Worm (Caenorhabditis elegans) whole organism, L1 larva: ENCODE data around the gene clec-136.

Source experiments
- C04F5.9 ChIP-seq: sonication (generic microtip); optimal IDR thresholded peaks from 2 replicates; lab custom pipeline; 2016; ENCODE audit warnings: missing genetic modification characterization, missing compliant biosample characterization
- C16A3.4 ChIP-seq: fragments of 150-350 bp; optimal IDR thresholded peaks from 2 replicates; lab custom pipeline; 2014; ENCODE audit warnings: missing biosample characterization, missing genetic modification characterization
- C34B4.2 ChIP-seq: sonication (generic microtip); optimal IDR thresholded peaks from 2 replicates; lab custom pipeline; 2017; ENCODE audit warnings: mild to moderate bottlenecking, missing genetic modification characterization, missing compliant biosample characterization
- Y116A8C.19 ChIP-seq: sonication (generic microtip); optimal IDR thresholded peaks from 2 replicates; lab custom pipeline; 2016; ENCODE audit warnings: missing compliant biosample characterization, missing genetic modification characterization, borderline replicate concordance
- alr-1 ChIP-seq: fragments of 200-800 bp; sonication (Bioruptor generic); optimal IDR thresholded peaks from 2 replicates; lab custom pipeline; 2018; ENCODE audit warnings: borderline replicate concordance, mild to moderate bottlenecking, missing genetic modification characterization, missing compliant biosample characterization
- aly-2 ChIP-seq: fragments of 150-350 bp; optimal IDR thresholded peaks from 2 replicates; lab custom pipeline; 2014; ENCODE audit warnings: missing biosample characterization, missing genetic modification characterization
- ama-1 ChIP-seq: fragments of 150-350 bp; optimal IDR thresholded peaks from 2 replicates; lab custom pipeline; 2014
- ceh-63 ChIP-seq: fragments of 200-800 bp; sonication (Bioruptor generic); optimal IDR thresholded peaks from 2 replicates; lab custom pipeline; 2018; ENCODE audit warnings: mild to moderate bottlenecking, missing genetic modification characterization, missing compliant biosample characterization
- ceh-8 ChIP-seq: fragments of 200-800 bp; sonication (Bioruptor generic); optimal IDR thresholded peaks from 2 replicates; lab custom pipeline; 2018; ENCODE audit warnings: mild to moderate bottlenecking, missing genetic modification characterization, moderate library complexity, missing compliant biosample characterization
- ceh-88 ChIP-seq: fragments of 200-800 bp; sonication (Bioruptor generic); IDR thresholded peaks from 2 replicates; pipeline ENCODE4 v1.3.6; 2022; ENCODE audit warnings: missing genetic modification characterization, missing compliant biosample characterization
- ceh-90 ChIP-seq: sonication (generic microtip); optimal IDR thresholded peaks from 2 replicates; lab custom pipeline; 2016; ENCODE audit warnings: missing genetic modification characterization, missing compliant biosample characterization
- ces-1 ChIP-seq: fragments of 150-350 bp; optimal IDR thresholded peaks from 2 replicates; lab custom pipeline; 2014; ENCODE audit warnings: missing biosample characterization, missing genetic modification reagents, missing genetic modification characterization
- egl-13 ChIP-seq: sonication (generic microtip); optimal IDR thresholded peaks from 2 replicates; lab custom pipeline; 2016; ENCODE audit warnings: missing genotype, missing genetic modification reagents, missing genetic modification characterization, missing compliant biosample characterization
- egl-27 ChIP-seq, 2 experiments: fragments of 150-350 bp in 1 of 2; sonication (generic microtip); optimal IDR thresholded peaks; 3 replicates each; lab custom pipeline; 2017 to 2018; ENCODE audit warnings: missing biosample characterization in 2 of 2, missing genetic modification characterization in 2 of 2, missing genetic modification reagents in 2 of 2
- elt-2 ChIP-seq: sonication (generic microtip); optimal IDR thresholded peaks from 2 replicates; lab custom pipeline; 2016; ENCODE audit warnings: missing genetic modification characterization, mild to moderate bottlenecking, inconsistent platforms, missing compliant biosample characterization, missing genetic modification reagents
- ets-5 ChIP-seq: fragments of 200-800 bp; sonication (Bioruptor generic); IDR thresholded peaks from 2 replicates; pipeline ENCODE4 v1.3.6; 2022; ENCODE audit warnings: missing genetic modification characterization, missing compliant biosample characterization
- fkh-4 ChIP-seq: sonication (generic microtip); optimal IDR thresholded peaks from 2 replicates; lab custom pipeline; 2016; ENCODE audit warnings: missing compliant biosample characterization, missing genetic modification characterization, borderline replicate concordance
- fkh-8 ChIP-seq: sonication (generic microtip); optimal IDR thresholded peaks from 2 replicates; lab custom pipeline; 2016; ENCODE audit warnings: mild to moderate bottlenecking, missing genetic modification characterization, missing compliant biosample characterization
- fos-1 ChIP-seq: fragments of 150-350 bp; optimal IDR thresholded peaks from 2 replicates; lab custom pipeline; 2014; ENCODE audit warnings: missing biosample characterization, missing genetic modification characterization
- grh-1 ChIP-seq: fragments of 200-800 bp; sonication (Bioruptor generic); IDR thresholded peaks from 2 replicates; pipeline ENCODE4 v1.3.6; 2022; ENCODE audit warnings: missing genetic modification reagents, missing genetic modification characterization, missing compliant biosample characterization
- hlh-17 ChIP-seq: fragments of 200-800 bp; sonication (Bioruptor generic); optimal IDR thresholded peaks from 2 replicates; lab custom pipeline; 2018; ENCODE audit warnings: missing genetic modification characterization, mild to moderate bottlenecking, missing compliant biosample characterization, moderate library complexity, borderline replicate concordance
- hpl-2 ChIP-seq: fragments of 150-350 bp; optimal IDR thresholded peaks from 2 replicates; lab custom pipeline; 2014; ENCODE audit warnings: missing biosample characterization, missing genetic modification reagents, missing genetic modification characterization
- lin-15B ChIP-seq: fragments of 150-350 bp; sonication (generic microtip); optimal IDR thresholded peaks from 3 replicates; lab custom pipeline; 2014; ENCODE audit warnings: missing biosample characterization, missing genetic modification characterization
- lin-35 ChIP-seq, 2 experiments: fragments of 150-350 bp; optimal IDR thresholded peaks; 2 replicates each; lab custom pipeline; 2014; ENCODE audit warnings: missing biosample characterization in 2 of 2, missing genetic modification characterization in 2 of 2, missing genetic modification reagents in 2 of 2
- mab-9 ChIP-seq: fragments of 200-800 bp; sonication (Bioruptor generic); IDR thresholded peaks from 2 replicates; pipeline ENCODE4 v1.3.6; 2022; ENCODE audit warnings: missing genetic modification reagents, missing genetic modification characterization, missing compliant biosample characterization
- mdl-1 ChIP-seq, 2 experiments: fragments of 150-350 bp; optimal IDR thresholded peaks; 2 replicates each; lab custom pipeline; 2014 to 2017; ENCODE audit warnings: missing biosample characterization in 2 of 2, missing genetic modification characterization in 2 of 2, inconsistent platforms in 1 of 2
- mef-2 ChIP-seq: fragments of 150-350 bp; optimal IDR thresholded peaks from 2 replicates; lab custom pipeline; 2014; ENCODE audit warnings: missing biosample characterization, missing genetic modification characterization
- mep-1 ChIP-seq: fragments of 150-350 bp; optimal IDR thresholded peaks from 2 replicates; lab custom pipeline; 2014; ENCODE audit warnings: missing biosample characterization, missing genetic modification characterization
- nhr-11 ChIP-seq: fragments of 150-350 bp; optimal IDR thresholded peaks from 2 replicates; lab custom pipeline; 2014; ENCODE audit warnings: missing biosample characterization, missing genetic modification characterization
- nhr-12 ChIP-seq: sonication (generic microtip); optimal IDR thresholded peaks from 2 replicates; lab custom pipeline; 2017; ENCODE audit warnings: missing biosample characterization, missing genetic modification characterization
- nhr-20 ChIP-seq: sonication (generic microtip); optimal IDR thresholded peaks from 2 replicates; lab custom pipeline; 2016; ENCODE audit warnings: mild to moderate bottlenecking, missing genetic modification characterization, missing compliant biosample characterization
- nhr-237 ChIP-seq: fragments of 150-350 bp; optimal IDR thresholded peaks from 2 replicates; lab custom pipeline; 2014; ENCODE audit warnings: missing biosample characterization, missing genetic modification characterization
- nhr-28 ChIP-seq: fragments of 150-350 bp; optimal IDR thresholded peaks from 2 replicates; lab custom pipeline; 2014; ENCODE audit warnings: missing biosample characterization, missing genetic modification characterization
- nhr-71 ChIP-seq: sonication (generic microtip); optimal IDR thresholded peaks from 2 replicates; lab custom pipeline; 2016; ENCODE audit warnings: mild to moderate bottlenecking, missing genetic modification characterization, moderate library complexity, missing compliant biosample characterization
- nhr-76 ChIP-seq: sonication (generic microtip); optimal IDR thresholded peaks from 2 replicates; lab custom pipeline; 2017; ENCODE audit warnings: missing biosample characterization, missing genetic modification characterization
- nhr-77 ChIP-seq: fragments of 150-350 bp; optimal IDR thresholded peaks from 2 replicates; lab custom pipeline; 2014; ENCODE audit warnings: missing biosample characterization, missing genetic modification characterization
- nhr-85 ChIP-seq: sonication (generic microtip); peaks from one replicate; lab custom pipeline; 2016; ENCODE audit warnings: missing genetic modification characterization, inconsistent platforms, missing compliant biosample characterization
- pag-3 ChIP-seq: sonication (generic microtip); optimal IDR thresholded peaks from 2 replicates; lab custom pipeline; 2017; ENCODE audit warnings: missing genetic modification characterization, mild to moderate bottlenecking, missing compliant biosample characterization, antibody characterized with exemption, borderline replicate concordance; ENCODE audit not compliant: insufficient read depth
- pqm-1 ChIP-seq: sonication (generic microtip); optimal IDR thresholded peaks from 3 replicates; lab custom pipeline; 2017; ENCODE audit warnings: missing biosample characterization, missing genetic modification characterization
- rnt-1 ChIP-seq: sonication (generic microtip); optimal IDR thresholded peaks from 2 replicates; lab custom pipeline; 2016; ENCODE audit warnings: mild to moderate bottlenecking, missing genetic modification characterization, moderate library complexity, missing compliant biosample characterization
- snpc-4 ChIP-seq: fragments of 150-350 bp; optimal IDR thresholded peaks from 2 replicates; lab custom pipeline; 2014; ENCODE audit warnings: missing biosample characterization, missing genetic modification characterization
- sox-4 ChIP-seq: sonication (generic microtip); optimal IDR thresholded peaks from 2 replicates; lab custom pipeline; 2016; ENCODE audit warnings: missing genetic modification characterization, missing compliant biosample characterization
- sptf-1 ChIP-seq: fragments of 150-350 bp; optimal IDR thresholded peaks from 2 replicates; lab custom pipeline; 2014; ENCODE audit warnings: missing biosample characterization, missing genetic modification characterization
- sup-37 ChIP-seq: fragments of 200-800 bp; sonication (Bioruptor generic); optimal IDR thresholded peaks from 2 replicates; lab custom pipeline; 2018; ENCODE audit warnings: mild to moderate bottlenecking, missing genetic modification characterization, missing compliant biosample characterization
- tbx-2 ChIP-seq: sonication (generic microtip); optimal IDR thresholded peaks from 2 replicates; lab custom pipeline; 2016; ENCODE audit warnings: missing genetic modification characterization, missing compliant biosample characterization
- tlp-1 ChIP-seq: fragments of 150-350 bp; optimal IDR thresholded peaks from 2 replicates; lab custom pipeline; 2014; ENCODE audit warnings: missing biosample characterization, missing genetic modification characterization
- unc-130 ChIP-seq: fragments of 150-350 bp; optimal IDR thresholded peaks from 2 replicates; lab custom pipeline; 2017; ENCODE audit warnings: missing biosample characterization, missing genetic modification characterization, inconsistent platforms
- unc-30 ChIP-seq: sonication (generic microtip); optimal IDR thresholded peaks from 2 replicates; lab custom pipeline; 2017; ENCODE audit warnings: missing biosample characterization, missing genetic modification characterization
- unc-62 ChIP-seq: fragments of 150-350 bp; optimal IDR thresholded peaks from 2 replicates; lab custom pipeline; 2014; ENCODE audit warnings: missing biosample characterization, missing genetic modification reagents, missing genetic modification characterization
- unc-86 ChIP-seq: sonication (generic microtip); optimal IDR thresholded peaks from 2 replicates; lab custom pipeline; 2016; ENCODE audit warnings: missing genetic modification characterization, missing compliant biosample characterization
- unc-98 ChIP-seq: fragments of 200-800 bp; sonication (Bioruptor generic); IDR thresholded peaks from 2 replicates; pipeline ENCODE4 v1.3.6; 2022; ENCODE audit warnings: missing genetic modification characterization, missing compliant biosample characterization
- vab-15 ChIP-seq: sonication (generic microtip); optimal IDR thresholded peaks from 2 replicates; lab custom pipeline; 2017; ENCODE audit warnings: missing genotype, mild to moderate bottlenecking, missing genetic modification characterization, missing compliant biosample characterization
- xbp-1 ChIP-seq: sonication (generic microtip); optimal IDR thresholded peaks from 2 replicates; lab custom pipeline; 2016; ENCODE audit warnings: missing genetic modification characterization, missing compliant biosample characterization
- ztf-11 ChIP-seq, 2 experiments: sonication (generic microtip); optimal IDR thresholded peaks; 2 replicates each; lab custom pipeline; 2016 to 2017; ENCODE audit warnings: missing genetic modification characterization in 2 of 2, missing biosample characterization in 1 of 2, missing compliant biosample characterization in 1 of 2

Gene clec-136

ce11 chrII:4603035-4603434 lies 13.3 kb downstream of the clec-136 start, which contains the start of gene F35D11.4 (continued):
- TF ChIP-seq C04F5.9 (tag; lab: Kevin White, UChicago) (peak; percentile 89), mep-1 (tag; lab: Kevin White, UChicago) (peak; percentile 67), rnt-1 (tag; lab: Kevin White, UChicago) (peak; percentile 99), aly-2 (no peak), ets-5 (no peak), nhr-76 (tag; lab: Kevin White, UChicago) (no peak), unc-30 (no peak), pag-3 (tag; lab: Kevin White, UChicago) (no peak), fkh-8 (peak; percentile 74), ceh-8 (GFP tag; lab: Kevin White, UChicago) (no peak), Y116A8C.19 (peak; percentile 49), C34B4.2 (tag; lab: Kevin White, UChicago) (no peak), ama-1 (lab: Kevin White, UChicago) (no peak), unc-62 (no peak), sup-37 (GFP tag; lab: Kevin White, UChicago) (peak; percentile 62), unc-86 (tag; lab: Kevin White, UChicago) (peak; percentile 62), nhr-11 (tag; lab: Kevin White, UChicago) (no peak), ceh-63 (no peak), grh-1 (GFP tag; lab: Robert Waterston, UW) (peak; percentile 66), alr-1 (tag; lab: Kevin White, UChicago) (no peak), ztf-11 (tag; optimal IDR thresholded peaks at IDR 0.05; lab: Kevin White, UChicago) (peak in 1 of 2 experiments; percentile 89), nhr-85 (tag; lab: Kevin White, UChicago) (peak; percentile 94), elt-2 (tag; lab: Kevin White, UChicago) (peak; percentile 90), C16A3.4 (tag; lab: Kevin White, UChicago) (peak; percentile 60), hlh-17 (GFP tag; lab: Kevin White, UChicago) (no peak), nhr-71 (tag; lab: Kevin White, UChicago) (peak; percentile 90), pqm-1 (tag; lab: Kevin White, UChicago) (no peak), sox-4 (tag; lab: Kevin White, UChicago) (peak; percentile 88), mdl-1 (tag; optimal IDR thresholded peaks at IDR 0.05; lab: Kevin White, UChicago) (peak in 1 of 2 experiments; percentile 67), fkh-4 (tag; lab: Kevin White, UChicago) (peak; percentile 77), nhr-77 (tag; lab: Kevin White, UChicago) (peak; percentile 34), snpc-4 (peak; percentile 7), sptf-1 (tag; lab: Kevin White, UChicago) (no peak), lin-35 (GFP tag; optimal IDR thresholded peaks at IDR 0.05; lab: Kevin White, UChicago) (peak; percentile 89 to 93), ceh-88 (peak; percentile 39; the same call in 1 of the 2 replicates), fos-1 (tag; lab: Kevin White, UChicago) (no peak), unc-130 (tag; lab: Kevin White, UChicago) (peak; percentile 57), egl-13 (peak; percentile 79), vab-15 (tag; lab: Kevin White, UChicago) (no peak), tbx-2 (tag; lab: Kevin White, UChicago) (peak; percentile 90), nhr-237 (tag; lab: Kevin White, UChicago) (no peak), lin-15B (tag; lab: Kevin White, UChicago) (peak; percentile 73), mef-2 (tag; lab: Kevin White, UChicago) (no peak), xbp-1 (tag; lab: Kevin White, UChicago) (peak; percentile 85), hpl-2 (no peak), nhr-12 (tag; lab: Kevin White, UChicago) (no peak), ceh-90 (tag; lab: Kevin White, UChicago) (peak; percentile 87), nhr-20 (peak; percentile 89), mab-9 (GFP tag; lab: Robert Waterston, UW) (peak; percentile 45; the same call in 1 of the 2 replicates), nhr-28 (tag; lab: Kevin White, UChicago) (no peak), unc-98 (GFP tag; lab: Robert Waterston, UW) (peak; percentile 66), egl-27 (tag; optimal IDR thresholded peaks at IDR 0.05; lab: Kevin White, UChicago) (no peak), ces-1 (GFP tag; lab: Kevin White, UChicago) (no peak), tlp-1 (tag; lab: Kevin White, UChicago) (no peak)
